Worm (Caenorhabditis elegans) whole organism, young adult: ENCODE data around the gene Y42H9B.3.

ENCODE experiments used
- nfyb-1 ChIP-seq: fragments of 200-800 bp; sonication (Bioruptor generic); IDR thresholded peaks from 2 replicates; pipeline ENCODE4 v1.3.6; 2022; ENCODE audit warnings: missing genetic modification reagents, missing genetic modification characterization, missing compliant biosample characterization
- rec-8 ChIP-seq, 2 experiments: sonication (generic microtip); optimal IDR thresholded peaks; 2 replicates each; lab custom pipeline; 2016; ENCODE audit warnings: mild to moderate bottlenecking in 2 of 2, missing genetic modification characterization in 2 of 2, missing genetic modification reagents in 2 of 2, missing genotype in 2 of 2, missing biosample characterization in 1 of 2, missing compliant biosample characterization in 1 of 2, moderate library complexity in 1 of 2
- repo-1 ChIP-seq: sonication (generic microtip); optimal IDR thresholded peaks from 2 replicates; lab custom pipeline; 2017; ENCODE audit warnings: mild to moderate bottlenecking, missing genetic modification characterization, missing compliant biosample characterization

ce11 chrIV:8010521-8010920, 1.7 kb downstream of the Y42H9B.3 start:
- TF ChIP-seq rec-8 (tag; optimal IDR thresholded peaks at IDR 0.05; lab: Kevin White, UChicago) (no peak), nfyb-1 (no peak), repo-1 (no peak)
